Worm (Caenorhabditis elegans): ENCODE measurements around the gene his-35.

The his-35 gene

ce11 chrV:9556668-9557067 is 11.6 kb upstream of the his-35 start:
- TF ChIP-seq dao-5 (tag; optimal IDR thresholded peaks at IDR 0.05) (no peak), W03F9.2 (tag; optimal IDR thresholded peaks at IDR 0.05) (no peak), him-1 (tag; optimal IDR thresholded peaks at IDR 0.05) (no peak)

DNA sequence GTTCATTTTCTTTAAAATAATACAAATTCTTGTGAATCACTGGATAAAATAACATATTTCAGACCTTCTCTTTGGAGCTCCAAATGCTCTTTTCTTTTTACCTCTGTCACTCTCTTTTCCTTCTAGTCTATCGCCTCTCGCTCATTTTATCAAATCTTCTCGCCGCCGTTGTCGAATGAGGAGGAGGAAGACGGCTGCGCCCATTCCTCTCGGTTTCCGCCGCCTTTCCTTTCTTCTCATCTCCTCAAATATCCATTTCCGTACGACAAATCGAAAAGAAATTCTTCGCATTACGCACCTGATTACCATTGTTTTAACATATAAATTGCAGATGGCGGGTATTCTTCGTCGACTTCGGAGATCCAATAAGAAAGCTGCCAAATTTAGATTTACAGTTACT is 5.2 kb upstream of the his-35 start, which contains the start of gene ehbp-1:
TSS of gene ehbp-1 (plus strand) at position 332 of the 400 bp plus-strand sequence.
- TF ChIP-seq W03F9.2 (tag; optimal IDR thresholded peaks at IDR 0.05) (no peak), him-1 (tag; optimal IDR thresholded peaks at IDR 0.05) (no peak), dao-5 (tag; optimal IDR thresholded peaks at IDR 0.05) (no peak)

DNA sequence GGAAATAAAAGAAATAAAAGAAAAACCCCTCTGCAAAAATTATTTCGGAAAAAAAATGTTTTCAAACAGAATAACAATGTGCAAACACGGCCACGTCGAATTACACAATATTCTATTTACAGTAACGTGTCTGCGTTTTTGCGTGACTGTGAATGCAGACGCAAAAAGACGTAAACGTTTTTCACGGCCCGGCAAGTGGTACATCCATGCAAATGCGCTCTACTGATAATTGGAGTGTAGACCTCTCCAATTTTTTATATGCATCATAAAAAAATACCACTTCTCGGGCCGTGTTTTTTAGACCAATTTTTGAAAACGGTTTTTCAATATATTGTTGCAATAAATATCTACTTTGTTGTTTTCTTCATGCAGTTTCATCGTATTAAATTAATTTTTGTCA is 4.4 kb upstream of the his-35 start, which contains the start of gene nstp-10:
TSS of gene nstp-10 (minus strand) at position 378 of the 400 bp plus-strand sequence.
- TF ChIP-seq W03F9.2 (tag; optimal IDR thresholded peaks at IDR 0.05) (peak; percentile 65), dao-5 (tag; optimal IDR thresholded peaks at IDR 0.05) (no peak)

ce11 chrV:9546860-9547269 is 1.8 kb upstream of the his-35 start, which contains the start of gene his-37:
Gene his-37 (plus strand): TSS chrV:9547105.
- TF ChIP-seq W03F9.2 (tag; optimal IDR thresholded peaks at IDR 0.05), result peak; percentile 97
- TF ChIP-seq him-1 (tag; optimal IDR thresholded peaks at IDR 0.05), result peak; percentile 96
- peak; percentile 37 for TF ChIP-seq dao-5 (tag; optimal IDR thresholded peaks at IDR 0.05)

DNA sequence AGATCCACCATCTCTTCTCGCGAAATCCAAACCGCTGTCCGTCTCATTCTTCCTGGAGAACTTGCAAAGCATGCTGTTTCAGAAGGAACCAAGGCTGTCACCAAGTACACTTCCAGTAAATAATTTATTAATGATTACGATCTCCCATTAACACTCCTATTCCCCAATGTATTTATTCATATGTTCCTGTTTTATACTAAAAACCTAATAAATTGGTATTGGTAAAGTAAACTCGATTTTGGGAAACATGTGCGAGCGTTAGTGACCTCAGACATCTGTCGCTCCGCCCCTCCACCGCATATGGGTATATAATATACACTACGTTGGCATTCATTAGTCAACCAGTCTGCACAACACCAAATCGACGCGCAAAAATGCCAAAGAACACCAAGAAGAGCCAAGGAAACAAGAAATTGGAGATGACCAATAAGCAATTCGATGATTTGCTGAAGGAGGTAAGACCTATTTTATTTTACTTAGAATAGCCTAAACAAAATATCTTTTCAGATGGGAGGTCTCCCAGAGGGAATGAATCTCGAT is 1.0 kb upstream of the his-35 start, which contains the start of gene C50F4.6:
TSS of gene C50F4.6 (plus strand) at position 51 of the 540 bp plus-strand sequence.
- TF ChIP-seq W03F9.2 (tag; optimal IDR thresholded peaks at IDR 0.05) (no peak), dao-5 (tag; optimal IDR thresholded peaks at IDR 0.05) (no peak), him-1 (tag; optimal IDR thresholded peaks at IDR 0.05) (no peak)

- peak; percentile 44 for TF ChIP-seq him-1 (tag; optimal IDR thresholded peaks at IDR 0.05)
- TF ChIP-seq W03F9.2 (tag; optimal IDR thresholded peaks at IDR 0.05), result peak; percentile 29
- TF ChIP-seq dao-5 (tag; optimal IDR thresholded peaks at IDR 0.05), result no peak
These were observed 884 bp downstream of the his-35 start, which contains the start of gene mdf-1 for ce11 chrV:9544176-9544632. Gene mdf-1 (minus strand): TSS chrV:9544226.

ce11 chrV:9541506-9541905 is 3.6 kb downstream of the his-35 start, which contains the start of gene C50F4.16:
Gene C50F4.16 (minus strand): TSS chrV:9541606.
- TF ChIP-seq him-1 (tag; optimal IDR thresholded peaks at IDR 0.05) (no peak), W03F9.2 (tag; optimal IDR thresholded peaks at IDR 0.05) (no peak), dao-5 (tag; optimal IDR thresholded peaks at IDR 0.05) (no peak)

DNA sequence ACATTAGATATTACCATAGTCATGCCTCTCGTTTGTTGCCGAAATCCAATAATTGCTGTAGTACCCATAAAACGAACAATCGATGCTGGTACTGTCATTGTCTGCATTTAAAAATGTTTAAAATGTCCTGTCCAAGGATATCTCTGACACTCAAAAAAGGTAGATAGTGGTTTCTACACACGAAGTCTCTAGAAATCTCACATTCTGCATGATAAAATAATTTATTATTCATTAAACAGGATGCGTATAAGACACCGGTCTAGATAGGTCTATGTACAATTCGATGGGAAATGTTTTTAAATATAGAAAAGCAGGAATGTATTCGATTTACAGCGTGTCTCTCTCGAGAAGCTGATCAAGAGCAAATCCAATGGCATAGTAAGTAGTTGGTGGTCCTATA is 5.5 kb downstream of the his-35 start, which contains the start of gene C50F4.12:
TSS of gene C50F4.12 (minus strand) at position 101 of the 400 bp plus-strand sequence.
- TF ChIP-seq dao-5 (tag; optimal IDR thresholded peaks at IDR 0.05), result no peak
- no peak for TF ChIP-seq W03F9.2 (tag; optimal IDR thresholded peaks at IDR 0.05)
- TF ChIP-seq him-1 (tag; optimal IDR thresholded peaks at IDR 0.05), result no peak

DNA sequence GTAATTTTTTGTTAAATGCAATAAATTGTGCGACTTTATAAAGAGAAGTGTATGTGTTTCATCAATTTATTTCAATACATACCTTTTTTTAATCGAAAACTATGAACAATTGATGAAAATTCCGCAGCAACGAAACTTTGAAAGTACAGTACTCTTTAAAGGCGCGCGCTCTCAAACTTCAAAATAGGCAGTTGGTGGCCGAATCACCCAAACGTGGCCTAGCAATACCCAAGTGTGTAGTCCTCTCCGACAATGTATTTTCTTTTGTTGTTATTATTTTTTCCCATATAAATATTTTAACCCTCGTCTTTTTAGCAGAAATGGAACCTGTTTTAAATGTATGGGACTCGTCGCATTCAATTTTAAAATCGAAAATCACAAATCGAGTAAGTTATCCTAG is 8.6 kb downstream of the his-35 start, which contains the start of gene C50F4.4:
TSS of gene C50F4.4 (plus strand) at position 267 of the 400 bp plus-strand sequence.
- TF ChIP-seq him-1 (tag; optimal IDR thresholded peaks at IDR 0.05), result peak; percentile 2
- no peak for TF ChIP-seq dao-5 (tag; optimal IDR thresholded peaks at IDR 0.05)

DNA sequence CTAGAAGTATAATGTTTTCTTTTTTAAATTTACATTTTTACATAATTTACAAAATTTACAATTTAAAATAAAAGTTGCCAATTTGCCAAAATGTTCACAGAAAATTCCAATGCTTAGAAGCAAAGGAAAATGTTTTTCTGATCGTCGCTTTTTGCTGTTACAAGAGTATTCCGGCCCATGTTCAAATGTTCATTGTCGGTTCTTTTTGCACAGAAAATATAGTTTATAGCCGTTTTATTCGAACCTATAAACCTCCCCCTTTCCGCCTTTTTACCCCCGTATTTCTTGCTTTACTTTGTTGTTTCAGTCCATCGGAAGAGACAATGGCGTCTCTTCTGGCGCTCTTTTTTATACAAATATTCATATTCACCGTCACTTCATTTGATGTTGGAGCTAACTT is 10.5 kb downstream of the his-35 start, which contains the start of gene tag-329:
TSS of gene tag-329 (plus strand) at position 301 of the 400 bp plus-strand sequence.
- no peak for TF ChIP-seq W03F9.2 (tag; optimal IDR thresholded peaks at IDR 0.05)
- no peak for TF ChIP-seq him-1 (tag; optimal IDR thresholded peaks at IDR 0.05)
- no peak for TF ChIP-seq dao-5 (tag; optimal IDR thresholded peaks at IDR 0.05)

DNA sequence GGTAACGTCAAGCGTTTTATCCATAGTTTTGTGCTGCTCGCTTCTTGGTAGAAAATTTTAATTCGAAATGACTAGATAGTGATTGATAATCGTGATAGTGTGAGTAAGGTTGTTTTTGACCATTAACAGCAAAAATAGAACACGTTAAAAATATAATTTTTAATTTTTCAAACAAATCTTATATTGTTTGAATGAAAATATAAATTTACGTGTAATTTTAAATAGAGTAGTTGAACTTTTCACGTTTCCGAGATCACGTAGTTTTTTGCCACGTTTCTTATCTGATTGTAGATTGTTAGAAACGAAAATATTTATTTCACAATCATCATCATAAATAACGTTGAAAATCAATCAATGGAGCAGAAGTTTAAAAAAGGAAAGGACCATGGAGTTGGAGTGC is 13.6 kb downstream of the his-35 start, which contains the start of the genes C50F4.10 and pfk-1.2:
TSS of gene C50F4.10 (minus strand) at position 101 of the 400 bp plus-strand sequence.
TSS of gene pfk-1.2 (plus strand) at position 325 of the 400 bp plus-strand sequence.
- no peak for TF ChIP-seq W03F9.2 (tag; optimal IDR thresholded peaks at IDR 0.05)
- no peak for TF ChIP-seq dao-5 (tag; optimal IDR thresholded peaks at IDR 0.05)
- TF ChIP-seq him-1 (tag; optimal IDR thresholded peaks at IDR 0.05), result no peak

DNA sequence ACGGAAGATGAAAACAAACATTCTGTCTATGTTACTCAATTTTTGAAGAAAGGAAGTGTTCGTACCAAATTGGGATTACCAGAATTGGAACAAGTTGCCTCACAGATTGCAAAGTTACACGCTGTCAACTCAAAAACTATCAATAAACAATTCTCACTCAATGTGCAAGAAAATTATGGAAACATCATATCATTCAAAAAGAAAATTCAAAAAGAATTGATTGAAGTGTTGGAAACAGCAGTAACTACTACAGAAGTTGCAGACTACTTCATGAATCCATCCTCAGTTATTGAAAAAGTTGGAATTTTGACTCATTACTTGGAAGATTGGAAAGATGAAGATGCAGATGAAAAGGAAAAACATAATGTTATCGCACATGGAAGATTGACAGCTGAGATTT is 17.1 kb downstream of the his-35 start:
- TF ChIP-seq dao-5 (tag; optimal IDR thresholded peaks at IDR 0.05) (no peak), W03F9.2 (tag; optimal IDR thresholded peaks at IDR 0.05) (no peak), him-1 (tag; optimal IDR thresholded peaks at IDR 0.05) (no peak)

- TF ChIP-seq dao-5 (tag; optimal IDR thresholded peaks at IDR 0.05) (no peak), him-1 (tag; optimal IDR thresholded peaks at IDR 0.05) (no peak)
These were observed 17.8 kb downstream of the his-35 start for ce11 chrV:9527337-9527736.

DNA sequence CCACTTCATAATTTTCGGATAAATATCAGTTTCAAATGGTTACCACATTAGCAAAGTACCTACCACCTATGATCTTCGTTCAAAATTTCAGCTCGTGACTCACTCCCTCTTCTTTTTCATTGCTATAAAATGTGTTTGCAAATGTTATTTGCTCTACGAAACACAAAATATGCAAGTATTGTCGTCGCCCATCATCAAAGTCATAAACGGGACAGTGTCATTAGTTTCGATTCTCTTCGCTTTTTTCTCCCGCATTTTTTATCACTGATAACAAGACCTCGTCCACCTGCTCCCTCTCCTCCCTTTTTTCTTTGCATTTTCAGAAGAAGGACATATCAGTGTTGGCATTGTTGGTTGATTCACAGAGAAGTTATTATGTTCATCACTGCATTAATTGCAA is 18.6 kb downstream of the his-35 start, which contains the start of gene C50F4.1:
TSS of gene C50F4.1 (plus strand) at position 324 of the 400 bp plus-strand sequence.
- TF ChIP-seq W03F9.2 (tag; optimal IDR thresholded peaks at IDR 0.05) (no peak), dao-5 (tag; optimal IDR thresholded peaks at IDR 0.05) (no peak), him-1 (tag; optimal IDR thresholded peaks at IDR 0.05) (no peak)

All from whole organism, L4/young adult.